Worm (Caenorhabditis elegans) whole organism, young adult: ENCODE measurements around the gene his-5.

Experiments used
- B0019.2 ChIP-seq: fragments of 200-800 bp; sonication (Bioruptor generic); conservative IDR thresholded peaks from 2 replicates; pipeline ENCODE4 v1.3.6; 2022; ENCODE audit warnings: missing genetic modification reagents, missing genetic modification characterization, missing compliant biosample characterization
- T26A5.8 ChIP-seq: sonication (generic microtip); optimal IDR thresholded peaks from 2 replicates; lab custom pipeline; 2016; ENCODE audit warnings: missing genetic modification characterization, missing compliant biosample characterization
- Y95B8A.8 ChIP-seq: fragments of 200-800 bp; sonication (Bioruptor generic); IDR thresholded peaks from 2 replicates; pipeline ENCODE4 v1.3.6; 2022; ENCODE audit warnings: missing genetic modification reagents, missing genetic modification characterization, missing compliant biosample characterization
- ama-1 ChIP-seq, 3 experiments: fragments of 150-350 bp in 1 of 3; sonication (generic microtip) in 2 of 3; optimal IDR thresholded peaks; 2 replicates each; lab custom pipeline; 2014 to 2018; ENCODE audit warnings: missing biosample characterization in 2 of 3, missing genetic modification characterization in 2 of 3, missing genetic modification reagents in 2 of 3
- aptf-3 ChIP-seq: fragments of 200-800 bp; sonication (Bioruptor generic); IDR thresholded peaks from 2 replicates; pipeline ENCODE4 v1.3.6; 2022; ENCODE audit warnings: missing genetic modification characterization, missing compliant biosample characterization
- ccch-3 ChIP-seq: fragments of 200-800 bp; sonication (Bioruptor generic); optimal IDR thresholded peaks from 2 replicates; lab custom pipeline; 2018; ENCODE audit warnings: mild to moderate bottlenecking, missing genetic modification characterization, missing compliant biosample characterization
- ceh-79 ChIP-seq: sonication (generic microtip); optimal IDR thresholded peaks from 2 replicates; lab custom pipeline; 2017; ENCODE audit warnings: mild to moderate bottlenecking, missing genetic modification characterization, missing compliant biosample characterization
- egl-18 ChIP-seq: fragments of 200-800 bp; sonication (Bioruptor generic); IDR thresholded peaks from 2 replicates; pipeline ENCODE4 v1.3.6; 2022; ENCODE audit warnings: missing genetic modification reagents, missing genetic modification characterization, missing compliant biosample characterization
- lin-35 ChIP-seq, 3 experiments: fragments of 150-350 bp in 2 of 3; sonication (generic microtip) in 1 of 3; optimal IDR thresholded peaks; 2 replicates each; lab custom pipeline; 2014 to 2018; ENCODE audit warnings: missing biosample characterization in 3 of 3, missing genetic modification characterization in 3 of 3, missing genetic modification reagents in 3 of 3
- mes-4 ChIP-seq: sonication (generic microtip); optimal IDR thresholded peaks from 2 replicates; lab custom pipeline; 2016; ENCODE audit warnings: missing genotype, missing genetic modification characterization, missing compliant biosample characterization
- mxl-1 ChIP-seq: sonication (generic microtip); optimal IDR thresholded peaks from 2 replicates; lab custom pipeline; 2016; ENCODE audit warnings: missing genetic modification characterization, missing compliant biosample characterization
- pha-4 ChIP-seq: fragments of 150-350 bp; sonication (generic microtip); optimal IDR thresholded peaks from 2 replicates; lab custom pipeline; 2014; ENCODE audit warnings: missing biosample characterization, missing genetic modification reagents, missing genetic modification characterization
- snpc-4 ChIP-seq, 5 experiments: fragments of 150-350 bp in 1 of 5; sonication (generic microtip) in 4 of 5; optimal IDR thresholded peaks; 2 replicates each; lab custom pipeline; 2014 to 2018; ENCODE audit warnings: missing genetic modification characterization in 5 of 5, missing biosample characterization in 3 of 5, antibody characterized with exemption in 2 of 5, mild to moderate bottlenecking in 2 of 5, missing compliant biosample characterization in 2 of 5, missing genotype in 2 of 5, moderate library complexity in 2 of 5, missing genetic modification reagents in 1 of 5
- ztf-28 ChIP-seq: fragments of 200-800 bp; sonication (Bioruptor generic); IDR thresholded peaks from 2 replicates; pipeline ENCODE4 v1.3.6; 2022; ENCODE audit warnings: missing genetic modification reagents, missing genetic modification characterization, missing compliant biosample characterization

DNA sequence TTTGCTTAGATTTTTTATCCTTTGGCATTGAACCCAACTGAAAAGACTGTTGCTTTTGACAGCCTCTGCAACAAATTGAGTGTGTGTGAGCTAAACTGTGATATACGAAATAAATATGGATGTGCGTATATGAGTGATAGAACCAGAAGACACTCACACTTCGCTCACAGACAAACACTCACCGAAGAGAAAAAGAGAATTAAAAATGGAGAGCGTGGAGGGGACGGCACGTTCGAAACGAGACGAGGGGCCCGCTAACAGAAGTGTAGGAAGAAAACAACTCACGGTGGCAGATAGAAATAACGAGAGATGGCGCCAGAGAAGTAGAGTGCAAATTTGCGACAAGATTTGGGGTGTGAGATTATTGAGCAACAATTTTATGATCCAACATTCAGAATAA, 16.7 kb upstream of the his-5 start:
- TF ChIP-seq pha-4 (tag; lab: Kevin White, UChicago) (no peak), ceh-79 (tag; lab: Kevin White, UChicago) (no peak), mes-4 (tag; lab: Kevin White, UChicago) (no peak), Y95B8A.8 (no peak), ztf-28 (GFP tag; lab: Robert Waterston, UW) (no peak), lin-35 (GFP tag; optimal IDR thresholded peaks at IDR 0.05; lab: Kevin White, UChicago) (no peak), egl-18 (GFP tag; lab: Robert Waterston, UW) (no peak), ama-1 (optimal IDR thresholded peaks at IDR 0.05; lab: Kevin White, UChicago) (no peak), ama-1 (GFP tag; optimal IDR thresholded peaks at IDR 0.05; lab: Kevin White, UChicago) (no peak), snpc-4 (GFP tag; optimal IDR thresholded peaks at IDR 0.05; lab: Kevin White, UChicago) (peak; percentile 21), snpc-4 (tag; optimal IDR thresholded peaks at IDR 0.05; lab: Kevin White, UChicago) (peak in 1 of 4 experiments; percentile 12), T26A5.8 (tag; lab: Kevin White, UChicago) (no peak), mxl-1 (tag; lab: Kevin White, UChicago) (no peak), aptf-3 (no peak), B0019.2 (no peak), ccch-3 (GFP tag; lab: Kevin White, UChicago) (no peak)
